Worm (Caenorhabditis elegans) whole organism, early embryonic: ENCODE results near the gene C16D9.3.

Experiments
- ama-1 ChIP-seq: fragments of 150-350 bp; optimal IDR thresholded peaks from 2 replicates; lab custom pipeline; 2014
- ceh-36 ChIP-seq: sonication (generic microtip); optimal IDR thresholded peaks from 2 replicates; lab custom pipeline; 2016; ENCODE audit warnings: missing genetic modification characterization, inconsistent platforms, missing compliant biosample characterization
- scrt-1 ChIP-seq: fragments of 200-800 bp; sonication (Bioruptor generic); IDR thresholded peaks from 2 replicates; pipeline ENCODE4 v1.3.6; 2022; ENCODE audit warnings: missing genetic modification characterization, missing compliant biosample characterization

- TF ChIP-seq ama-1 (lab: Kevin White, UChicago) (no peak), ceh-36 (tag; lab: Kevin White, UChicago) (no peak), scrt-1 (GFP tag; lab: Robert Waterston, UW) (no peak)
These were observed 24.7 kb downstream of the C16D9.3 start for ce11 chrV:8215158-8215557.
